Fruit fly (Drosophila melanogaster): ENCODE results near the gene CG6330.

DNA sequence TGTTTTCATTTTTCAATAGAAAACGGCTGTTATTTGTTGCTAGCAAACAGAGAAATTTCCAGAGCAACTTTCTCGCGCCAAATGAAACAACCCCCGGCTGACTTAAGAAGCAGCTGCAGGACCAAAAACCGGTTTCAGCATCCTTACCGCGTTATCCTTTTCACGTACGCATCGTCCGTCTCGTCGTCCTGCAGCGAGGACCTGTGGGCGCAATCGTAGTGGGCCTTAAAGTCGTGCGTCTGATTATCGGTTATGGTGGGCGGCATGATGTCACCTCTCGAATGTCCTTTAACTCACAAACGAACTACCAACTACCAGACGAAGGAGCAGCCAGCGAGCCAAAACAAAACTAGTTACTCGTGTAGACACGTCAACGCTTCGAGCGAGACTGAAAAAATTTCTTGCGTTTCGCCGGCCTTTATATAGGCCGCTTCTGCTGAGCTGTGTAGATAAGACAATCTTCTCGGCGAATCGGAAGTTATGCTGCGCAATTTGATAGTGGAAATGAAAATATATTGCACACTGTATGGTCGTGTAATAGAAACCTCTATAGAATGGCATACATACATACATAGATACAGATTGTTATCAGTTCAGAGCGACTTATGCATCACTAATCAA, 5.3 kb downstream of the CG6330 start:
- TF ChIP-seq CG8478 (optimal IDR thresholded peaks at IDR 0.05) (no peak), CTCF (optimal IDR thresholded peaks at IDR 0.05) (no peak)

All from S2 (cell line).